Worm (Caenorhabditis elegans) whole organism, dauer: ENCODE results near the gene D1044.6.

Experiments used
- unc-62 ChIP-seq: sonication (generic microtip); optimal IDR thresholded peaks from 2 replicates; lab custom pipeline; 2017; ENCODE audit warnings: missing biosample characterization, missing genetic modification reagents, missing genetic modification characterization

Gene D1044.6

DNA sequence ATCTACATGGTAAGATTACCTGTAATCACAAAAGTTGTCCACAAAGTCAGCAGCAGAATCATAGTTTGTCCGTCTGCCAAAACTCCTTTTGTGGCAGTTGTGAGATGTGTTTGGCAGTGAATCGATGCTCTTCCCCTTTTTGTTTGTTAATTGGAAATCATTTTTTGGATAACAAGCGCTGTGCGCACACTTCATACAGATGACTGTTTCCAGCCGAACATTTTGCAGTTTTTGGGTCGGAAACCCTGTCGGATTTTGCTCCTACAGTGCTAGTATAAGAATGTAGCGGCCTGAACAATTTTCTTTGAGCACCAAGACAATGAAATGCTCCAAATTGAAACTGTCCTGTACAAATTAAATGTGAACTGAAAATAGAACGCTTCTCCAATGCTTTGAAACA is 34.3 kb downstream of the D1044.6 start, which contains the start of gene D1044.7:
D1044.7 (minus strand) TSS at position 101 of the 400 bp plus-strand sequence.
- TF ChIP-seq unc-62 (GFP tag; lab: Kevin White, UChicago), result no peak

DNA sequence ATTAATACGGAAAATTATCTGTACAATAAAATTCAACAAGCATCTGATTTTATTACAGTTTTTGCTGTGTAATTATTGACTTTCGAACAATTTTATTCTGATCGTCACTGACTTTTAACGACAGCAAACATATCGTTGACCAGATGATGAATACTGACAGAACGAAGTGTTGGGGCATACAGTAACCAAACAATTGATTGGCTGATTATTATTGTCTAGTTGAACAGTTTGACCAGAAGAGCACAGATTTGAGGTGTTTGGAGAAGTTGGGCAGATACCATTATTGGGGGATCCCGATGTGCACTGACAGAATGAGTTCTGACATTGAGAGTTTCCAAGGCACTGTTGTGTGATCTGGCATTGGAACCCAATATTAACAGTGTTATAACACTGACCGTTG is 36.0 kb downstream of the D1044.6 start:
- TF ChIP-seq unc-62 (GFP tag; lab: Kevin White, UChicago), result no peak

DNA sequence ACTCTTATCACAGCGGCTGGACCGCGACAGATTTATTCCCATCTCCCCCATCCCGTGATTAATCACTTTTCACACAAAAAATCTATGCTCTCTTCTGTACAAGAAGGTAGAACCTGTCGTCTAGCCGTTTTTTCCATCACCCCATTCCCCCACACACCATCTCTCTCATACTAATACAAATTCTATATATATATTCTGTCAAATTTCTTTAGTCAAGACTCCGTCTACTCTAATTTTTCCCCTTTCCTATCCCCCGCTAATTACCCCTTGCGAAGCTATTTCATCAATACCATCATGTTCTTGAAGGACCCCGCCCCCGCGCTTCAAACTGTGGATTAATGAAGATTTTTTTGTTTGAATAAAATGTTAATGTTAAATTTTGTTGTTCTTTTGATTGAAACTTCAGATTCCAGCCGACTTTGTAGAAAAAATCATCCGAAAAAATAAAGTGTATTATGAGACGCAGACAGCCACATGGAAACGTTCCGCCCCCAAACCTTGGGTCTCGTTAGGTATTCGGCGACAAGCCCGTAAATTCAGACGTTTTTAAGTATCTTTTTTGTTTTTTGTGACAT is 36.9 kb downstream of the D1044.6 start:
- TF ChIP-seq unc-62 (GFP tag; lab: Kevin White, UChicago), result no peak

DNA sequence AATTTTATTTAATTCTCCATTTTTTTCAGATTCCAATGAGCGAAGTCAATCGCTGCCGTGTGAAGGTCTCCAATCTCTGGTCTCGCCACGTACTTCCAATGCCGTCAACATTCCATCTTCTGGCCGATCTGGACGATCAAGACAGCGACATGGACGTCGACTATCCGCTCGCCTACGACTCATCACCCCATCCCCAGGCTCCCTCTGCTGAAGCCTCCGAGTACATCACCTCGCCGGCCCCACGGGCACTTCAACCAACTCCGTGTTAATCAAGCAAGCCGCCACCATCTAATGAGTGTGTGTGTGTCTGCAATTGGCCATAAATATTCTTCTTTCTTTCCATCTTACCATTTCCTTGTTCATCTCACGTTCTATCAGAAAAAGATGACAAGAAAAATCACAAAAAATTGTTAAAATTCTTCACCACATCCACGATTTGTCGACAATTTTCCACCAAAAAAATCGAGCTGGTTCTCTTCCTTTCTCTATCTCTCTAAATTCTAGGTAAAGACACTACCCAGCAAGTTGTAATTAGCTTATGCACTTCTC is 37.4 kb downstream of the D1044.6 start:
- TF ChIP-seq unc-62 (GFP tag; lab: Kevin White, UChicago), result no peak

ce11 chrIII:5504725-5505473 is 38.1 kb downstream of the D1044.6 start:
- no peak for TF ChIP-seq unc-62 (GFP tag; lab: Kevin White, UChicago)

DNA sequence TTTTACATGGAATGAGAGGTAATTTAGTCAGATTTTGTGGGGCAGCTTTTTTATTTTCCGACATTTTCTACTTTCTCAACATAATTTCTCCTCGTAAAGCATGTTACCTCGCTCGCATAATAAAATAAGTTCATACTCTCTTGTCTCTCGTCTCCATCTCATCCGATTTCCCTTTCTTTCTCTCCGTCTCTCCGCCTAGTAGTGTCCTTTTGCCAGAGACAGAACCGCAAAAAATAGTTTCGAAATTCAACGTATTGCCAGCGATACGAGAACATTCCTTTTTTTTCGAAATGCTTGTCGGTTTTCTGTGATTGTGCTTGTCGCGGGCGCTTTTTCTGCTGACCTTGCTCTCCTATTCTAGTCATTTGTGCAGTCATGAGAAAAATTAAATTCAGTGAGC is 38.8 kb downstream of the D1044.6 start:
- no peak for TF ChIP-seq unc-62 (GFP tag; lab: Kevin White, UChicago)

- no peak for TF ChIP-seq unc-62 (GFP tag; lab: Kevin White, UChicago)
These were observed 39.3 kb downstream of the D1044.6 start for ce11 chrIII:5503669-5504068.

DNA sequence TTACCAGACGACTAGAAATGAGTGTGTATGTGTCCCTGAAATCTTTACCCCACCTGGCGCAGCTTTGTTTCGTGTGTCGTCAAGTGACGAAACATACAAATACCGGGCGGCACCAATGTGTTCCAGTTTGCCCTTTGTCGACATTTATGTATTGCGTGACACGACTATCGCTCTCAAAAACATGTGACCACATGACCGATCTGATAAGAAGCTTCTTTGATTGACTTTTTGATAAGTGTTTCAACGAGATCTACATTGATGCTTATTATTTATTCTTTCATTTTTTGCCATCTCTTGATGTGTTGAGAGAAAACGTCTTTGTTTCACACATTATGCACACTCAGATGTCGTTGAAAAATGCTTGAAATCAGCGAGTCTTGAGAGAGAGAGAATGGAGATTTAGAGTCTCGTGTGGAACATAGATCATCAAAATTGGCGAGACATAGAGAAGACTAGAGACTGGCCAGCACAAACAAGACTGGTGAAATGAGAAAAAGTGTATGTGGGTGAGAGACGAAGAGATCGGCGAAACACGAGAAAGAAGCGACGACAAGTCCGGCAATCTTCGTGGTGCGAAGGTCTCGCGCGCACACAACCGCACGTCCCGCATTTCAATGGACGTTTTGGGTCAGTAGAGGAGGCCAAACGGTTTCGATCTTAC is 39.9 kb downstream of the D1044.6 start:
- no peak for TF ChIP-seq unc-62 (GFP tag; lab: Kevin White, UChicago)

- no peak for TF ChIP-seq unc-62 (GFP tag; lab: Kevin White, UChicago)
These were observed 41.4 kb downstream of the D1044.6 start, which contains the start of gene R02F2.1 for ce11 chrIII:5501358-5502287. TSS of gene R02F2.1 (plus strand) at chrIII:5501885.

ce11 chrIII:5500732-5501131 is 42.2 kb downstream of the D1044.6 start:
- no peak for TF ChIP-seq unc-62 (GFP tag; lab: Kevin White, UChicago)

DNA sequence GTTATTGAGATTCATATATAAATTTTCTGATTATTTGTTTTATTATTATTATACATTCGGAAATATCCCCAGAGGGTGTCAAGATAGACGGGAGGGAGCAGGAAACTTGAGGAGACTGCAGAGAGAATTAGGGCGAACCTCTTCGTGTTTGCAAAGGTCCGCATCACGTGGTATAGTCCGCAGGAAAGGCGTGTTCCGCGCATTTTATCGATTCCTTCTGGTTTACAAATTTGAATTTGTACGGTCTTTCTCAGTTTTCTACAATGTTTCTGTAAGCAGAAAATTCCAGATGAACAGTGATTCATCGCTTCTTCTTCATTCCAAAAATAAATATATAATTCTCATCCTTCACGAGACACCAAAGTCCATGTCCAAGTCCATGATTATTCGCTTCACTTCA is 43.0 kb downstream of the D1044.6 start:
- TF ChIP-seq unc-62 (GFP tag; lab: Kevin White, UChicago), result no peak

DNA sequence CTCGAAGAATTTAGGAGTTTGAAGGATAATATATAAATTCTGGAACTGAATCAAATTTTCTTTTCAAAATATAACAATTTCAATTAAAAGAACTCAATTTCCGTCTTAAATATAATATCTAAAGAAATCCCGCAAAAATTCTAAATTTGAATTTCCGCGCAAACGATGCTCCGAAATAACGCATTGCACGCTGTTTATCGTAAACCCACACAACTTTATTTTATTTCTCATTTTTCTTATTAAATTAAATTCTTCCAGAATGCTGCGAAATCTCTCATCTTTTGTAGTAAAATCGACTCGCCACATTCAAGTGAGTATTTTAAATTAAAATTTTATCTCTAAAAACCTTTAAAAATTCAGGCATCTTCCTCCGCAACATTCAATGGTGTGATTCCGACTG is 44.0 kb downstream of the D1044.6 start, which contains the start of gene R02F2.9:
R02F2.9 (plus strand) TSS at position 218 of the 400 bp plus-strand sequence.
- TF ChIP-seq unc-62 (GFP tag; lab: Kevin White, UChicago), result no peak

DNA sequence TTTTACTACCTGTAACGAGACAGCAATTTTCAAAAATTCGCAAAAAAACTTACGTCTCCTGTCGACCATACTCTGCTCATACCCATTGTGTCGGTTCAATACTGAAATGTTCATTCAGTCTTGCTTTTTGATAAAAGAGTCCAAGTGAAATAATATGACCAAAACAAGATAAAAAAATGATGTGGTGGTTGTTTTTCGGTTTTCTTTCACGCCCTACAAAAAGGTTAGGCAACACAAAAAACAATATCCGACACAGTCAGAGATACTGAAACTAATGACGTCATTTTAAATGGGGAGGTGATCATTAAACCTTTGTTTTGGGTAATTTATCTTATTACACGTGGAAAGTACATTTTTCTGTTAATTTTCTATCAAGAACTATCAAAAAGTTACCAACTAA is 47.8 kb downstream of the D1044.6 start, which contains the start of gene R02F2.8:
R02F2.8 (minus strand) TSS at position 101 of the 400 bp plus-strand sequence.
- TF ChIP-seq unc-62 (GFP tag; lab: Kevin White, UChicago), result no peak

DNA sequence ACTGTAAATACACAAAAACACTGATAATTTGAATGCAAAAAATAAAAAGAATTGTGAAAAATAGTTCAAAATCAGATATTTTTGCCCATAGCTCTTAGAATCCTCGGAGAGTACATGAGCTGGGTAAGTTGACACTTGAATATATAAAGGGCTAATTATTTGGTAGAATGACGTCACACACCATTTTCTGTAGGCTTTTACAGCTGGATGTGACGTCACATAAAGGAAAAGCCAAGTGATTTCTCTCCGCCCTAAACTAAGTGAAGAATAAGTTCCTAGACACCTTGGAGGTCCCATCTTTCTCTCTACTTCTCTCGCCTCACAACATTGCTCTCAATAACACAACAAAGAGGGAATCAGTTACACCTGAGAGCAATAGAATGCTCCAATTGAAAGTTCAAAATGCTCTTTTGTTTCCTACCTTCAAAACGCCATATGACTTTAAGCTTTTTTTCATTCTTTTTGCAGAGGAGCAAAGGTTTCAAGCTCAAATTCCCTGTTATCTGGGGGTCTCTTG is 55.8 kb downstream of the D1044.6 start, which contains the start of gene osg-1:
osg-1 (plus strand) TSS at position 467 of the 517 bp plus-strand sequence.
- no peak for TF ChIP-seq unc-62 (GFP tag; lab: Kevin White, UChicago)
